Fruit fly (Drosophila melanogaster) whole organism, adult: Measurements from ENCODE around the gene CG43342.

Source experiments
- CG12768 ChIP-seq: fragments of 200-800 bp; sonication (Bioruptor generic); optimal IDR thresholded peaks from 2 replicates; lab custom pipeline; 2017; ENCODE audit warnings: missing biosample characterization, missing genetic modification characterization, mild to moderate bottlenecking, moderate library complexity, missing genetic modification reagents
- Hr96 ChIP-seq: fragments of 200-800 bp; sonication (Bioruptor generic); optimal IDR thresholded peaks from 2 replicates; lab custom pipeline; 2016; ENCODE audit warnings: missing biosample characterization, missing genetic modification characterization
- bab1 ChIP-seq: fragments of 200-800 bp; sonication (Bioruptor generic); optimal IDR thresholded peaks from 3 replicates; lab custom pipeline; 2019; ENCODE audit warnings: missing biosample characterization, mild to moderate bottlenecking, missing genetic modification characterization, moderate library complexity
- pad ChIP-seq: fragments of 200-800 bp; sonication (Bioruptor generic); optimal IDR thresholded peaks from 3 replicates; lab custom pipeline; 2017; ENCODE audit warnings: missing biosample characterization, missing genetic modification characterization, mild to moderate bottlenecking, moderate library complexity, missing genetic modification reagents

DNA sequence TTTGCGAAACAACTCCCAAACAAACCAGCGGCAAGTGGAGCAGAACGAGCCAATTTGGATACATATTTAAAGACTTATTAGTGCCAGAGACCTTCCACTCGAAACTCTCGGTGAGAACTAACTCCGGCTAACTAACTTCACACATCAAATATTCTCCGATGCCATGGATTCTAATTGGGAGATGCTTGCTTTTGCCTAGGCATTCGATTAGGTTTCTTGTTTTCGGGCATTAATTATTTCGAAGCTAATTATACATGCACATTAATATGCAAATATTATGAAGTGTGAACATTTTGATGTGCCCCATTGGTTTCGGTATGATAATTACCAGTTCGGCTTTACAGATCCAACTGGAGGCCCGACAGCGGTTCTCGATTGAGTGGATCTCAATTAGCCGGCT, 39.0 kb upstream of the CG43342 start, which contains the start of gene CG5386:
- TF ChIP-seq CG12768 (GFP tag; lab: Kevin White, UChicago) (no peak), pad (GFP tag; lab: Kevin White, UChicago) (no peak), Hr96 (GFP tag; lab: Kevin White, UChicago) (no peak), bab1 (no peak)
